Worm (Caenorhabditis elegans) whole organism, L4 larva: ENCODE data around the gene nhr-192.

Experiments used
- F10B5.3 ChIP-seq: sonication (generic microtip); optimal IDR thresholded peaks from 2 replicates; lab custom pipeline; 2016; ENCODE audit warnings: mild to moderate bottlenecking, missing genetic modification characterization, missing compliant biosample characterization
- F37D6.2 ChIP-seq: sonication (generic microtip); optimal IDR thresholded peaks from 2 replicates; lab custom pipeline; 2016; ENCODE audit warnings: mild to moderate bottlenecking, missing genetic modification characterization, missing compliant biosample characterization
- F44E2.7 ChIP-seq: fragments of 200-800 bp; sonication (Bioruptor generic); IDR thresholded peaks from 2 replicates; pipeline ENCODE4 v2.1.2; 2022; ENCODE audit warnings: missing genetic modification characterization, missing compliant biosample characterization
- F49E8.2 ChIP-seq: sonication (generic microtip); optimal IDR thresholded peaks from 2 replicates; lab custom pipeline; 2016; ENCODE audit warnings: missing compliant biosample characterization, mild to moderate bottlenecking, missing genetic modification characterization, borderline replicate concordance
- T26A8.4 ChIP-seq: fragments of 200-800 bp; sonication (Bioruptor generic); IDR thresholded peaks from 2 replicates; pipeline ENCODE4 v1.3.6; 2022; ENCODE audit warnings: missing genetic modification characterization, missing compliant biosample characterization
- Y75B8A.6 ChIP-seq: fragments of 200-800 bp; sonication (Bioruptor generic); IDR thresholded peaks from 2 replicates; pipeline ENCODE4 v1.3.6; 2022; ENCODE audit warnings: missing genetic modification reagents, missing genetic modification characterization, missing compliant biosample characterization
- ZK337.2 ChIP-seq: fragments of 200-800 bp; sonication (Bioruptor generic); IDR thresholded peaks from 2 replicates; pipeline ENCODE4 v1.3.6; 2022; ENCODE audit warnings: missing genetic modification reagents, missing genetic modification characterization, missing compliant biosample characterization
- aha-1 ChIP-seq: fragments of 150-350 bp; peaks from one replicate; lab custom pipeline; 2014; ENCODE audit warnings: missing biosample characterization, missing genetic modification characterization
- aly-2 ChIP-seq: sonication (generic microtip); optimal IDR thresholded peaks from 2 replicates; lab custom pipeline; 2018; ENCODE audit warnings: missing biosample characterization, missing genetic modification characterization
- attf-4 ChIP-seq: sonication (generic microtip); optimal IDR thresholded peaks from 3 replicates; lab custom pipeline; 2017; ENCODE audit warnings: missing biosample characterization, missing genetic modification characterization
- ceh-20 ChIP-seq: fragments of 200-800 bp; sonication (Bioruptor generic); IDR thresholded peaks from 2 replicates; pipeline ENCODE4 v1.3.6; 2022; ENCODE audit warnings: missing genetic modification reagents, missing genetic modification characterization, missing compliant biosample characterization
- ceh-82 ChIP-seq: sonication (generic microtip); optimal IDR thresholded peaks from 2 replicates; lab custom pipeline; 2017; ENCODE audit warnings: missing biosample characterization, missing genetic modification characterization
- ctbp-1 ChIP-seq: fragments of 200-800 bp; sonication (Bioruptor generic); IDR thresholded peaks from 2 replicates; pipeline ENCODE4 v1.3.6; 2022; ENCODE audit warnings: missing genetic modification reagents, missing genetic modification characterization, missing compliant biosample characterization
- daf-16 ChIP-seq, 3 experiments: sonication (generic microtip); optimal IDR thresholded peaks; 2 replicates each; lab custom pipeline; 2016 to 2017; ENCODE audit warnings: missing genetic modification characterization in 3 of 3, missing genetic modification reagents in 3 of 3, mild to moderate bottlenecking in 2 of 3, missing compliant biosample characterization in 2 of 3, missing biosample characterization in 1 of 3, moderate library complexity in 1 of 3
- dpl-1 ChIP-seq: fragments of 150-350 bp; optimal IDR thresholded peaks from 2 replicates; lab custom pipeline; 2014; ENCODE audit warnings: missing biosample characterization, missing genetic modification reagents, missing genetic modification characterization
- duxl-1 ChIP-seq: sonication (generic microtip); optimal IDR thresholded peaks from 2 replicates; lab custom pipeline; 2016; ENCODE audit warnings: mild to moderate bottlenecking, missing genetic modification characterization, moderate library complexity, missing compliant biosample characterization; ENCODE audit not compliant: poor library complexity
- dve-1 ChIP-seq: sonication (generic microtip); optimal IDR thresholded peaks from 2 replicates; lab custom pipeline; 2017; ENCODE audit warnings: antibody characterized with exemption, mild to moderate bottlenecking, missing genetic modification characterization, missing compliant biosample characterization; ENCODE audit not compliant: insufficient read depth
- fkh-10 ChIP-seq: fragments of 150-350 bp; optimal IDR thresholded peaks from 2 replicates; lab custom pipeline; 2014; ENCODE audit warnings: missing biosample characterization, missing genetic modification reagents, missing genetic modification characterization
- fos-1 ChIP-seq: fragments of 150-350 bp; optimal IDR thresholded peaks from 2 replicates; lab custom pipeline; 2014; ENCODE audit warnings: missing biosample characterization, missing genetic modification characterization
- hlh-11 ChIP-seq: fragments of 200-800 bp; sonication (Bioruptor generic); optimal IDR thresholded peaks from 2 replicates; lab custom pipeline; 2018; ENCODE audit warnings: mild to moderate bottlenecking, missing genetic modification characterization, missing compliant biosample characterization
- lim-7 ChIP-seq: fragments of 200-800 bp; sonication (Bioruptor generic); IDR thresholded peaks from 2 replicates; pipeline ENCODE4 v1.3.6; 2022; ENCODE audit warnings: missing genetic modification characterization, missing compliant biosample characterization
- lin-29 ChIP-seq: fragments of 200-800 bp; sonication (Bioruptor generic); IDR thresholded peaks from 2 replicates; pipeline ENCODE4 v1.3.6; 2022; ENCODE audit warnings: missing genetic modification reagents, missing genetic modification characterization, missing compliant biosample characterization
- lin-38 ChIP-seq: fragments of 200-800 bp; sonication (Bioruptor generic); IDR thresholded peaks from 2 replicates; pipeline ENCODE4 v1.3.6; 2022; ENCODE audit warnings: missing genetic modification reagents, missing genetic modification characterization, missing compliant biosample characterization
- lir-3 ChIP-seq: sonication (generic microtip); optimal IDR thresholded peaks from 2 replicates; lab custom pipeline; 2016; ENCODE audit warnings: mild to moderate bottlenecking, missing genetic modification characterization, missing compliant biosample characterization
- madf-9 ChIP-seq: fragments of 200-800 bp; sonication (Bioruptor generic); conservative IDR thresholded peaks from 2 replicates; pipeline ENCODE4 v1.3.6; 2022; ENCODE audit warnings: missing genetic modification reagents, missing genetic modification characterization, missing compliant biosample characterization
- mdl-1 ChIP-seq, 2 experiments: fragments of 150-350 bp in 1 of 2; sonication (generic microtip) in 1 of 2; optimal IDR thresholded peaks; 2 replicates each; lab custom pipeline; 2014 to 2017; ENCODE audit warnings: missing biosample characterization in 2 of 2, missing genetic modification characterization in 2 of 2
- mdt-29 ChIP-seq: fragments of 200-800 bp; sonication (Bioruptor generic); IDR thresholded peaks from 2 replicates; pipeline ENCODE4 v1.3.6; 2022; ENCODE audit warnings: missing genetic modification reagents, missing genetic modification characterization, missing compliant biosample characterization
- mes-2 ChIP-seq: sonication (generic microtip); optimal IDR thresholded peaks from 2 replicates; lab custom pipeline; 2016; ENCODE audit warnings: missing genotype, mild to moderate bottlenecking, missing genetic modification characterization, missing compliant biosample characterization; ENCODE audit not compliant: poor library complexity, severe bottlenecking
- mxl-3 ChIP-seq: fragments of 200-800 bp; sonication (Bioruptor generic); optimal IDR thresholded peaks from 2 replicates; lab custom pipeline; 2018; ENCODE audit warnings: mild to moderate bottlenecking, missing genetic modification characterization, missing compliant biosample characterization
- nhr-10 ChIP-seq: fragments of 150-350 bp; optimal IDR thresholded peaks from 2 replicates; lab custom pipeline; 2014; ENCODE audit warnings: missing biosample characterization, missing genetic modification characterization
- nhr-28 ChIP-seq: fragments of 150-350 bp; optimal IDR thresholded peaks from 2 replicates; lab custom pipeline; 2014; ENCODE audit warnings: missing biosample characterization, missing genetic modification characterization
- nhr-41 ChIP-seq: fragments of 200-800 bp; sonication (Bioruptor generic); IDR thresholded peaks from 2 replicates; pipeline ENCODE4 v1.3.6; 2022; ENCODE audit warnings: missing genetic modification reagents, missing genetic modification characterization, missing compliant biosample characterization
- nhr-48 ChIP-seq: sonication (generic microtip); optimal IDR thresholded peaks from 2 replicates; lab custom pipeline; 2016; ENCODE audit warnings: mild to moderate bottlenecking, missing genetic modification characterization, missing compliant biosample characterization
- nhr-6 ChIP-seq: fragments of 150-350 bp; optimal IDR thresholded peaks from 2 replicates; lab custom pipeline; 2014; ENCODE audit warnings: missing biosample characterization, missing genetic modification characterization
- rbr-2 ChIP-seq: sonication (generic microtip); optimal IDR thresholded peaks from 2 replicates; lab custom pipeline; 2016; ENCODE audit warnings: missing genotype, missing genetic modification characterization, missing compliant biosample characterization
- saeg-2 ChIP-seq: fragments of 200-800 bp; sonication (Bioruptor generic); IDR thresholded peaks from 2 replicates; pipeline ENCODE4 v1.3.6; 2022; ENCODE audit warnings: missing genetic modification reagents, missing genetic modification characterization, missing compliant biosample characterization
- sdz-12 ChIP-seq: fragments of 200-800 bp; sonication (Bioruptor generic); optimal IDR thresholded peaks from 2 replicates; lab custom pipeline; 2018; ENCODE audit warnings: mild to moderate bottlenecking, missing genetic modification characterization, missing compliant biosample characterization
- set-16 ChIP-seq: fragments of 200-800 bp; sonication (Bioruptor generic); IDR thresholded peaks from 2 replicates; pipeline ENCODE4 v1.3.6; 2022; ENCODE audit warnings: missing genetic modification reagents, missing genetic modification characterization, missing compliant biosample characterization
- skn-1 ChIP-seq: fragments of 150-350 bp; optimal IDR thresholded peaks from 2 replicates; lab custom pipeline; 2014; ENCODE audit warnings: missing biosample characterization, missing genetic modification characterization
- snpc-1.2 ChIP-seq: fragments of 200-800 bp; sonication (Bioruptor generic); IDR thresholded peaks from 2 replicates; pipeline ENCODE4 v1.3.6; 2022; ENCODE audit warnings: missing genetic modification reagents, missing genetic modification characterization, missing compliant biosample characterization
- snpc-4 ChIP-seq: fragments of 150-350 bp; optimal IDR thresholded peaks from 2 replicates; lab custom pipeline; 2014; ENCODE audit warnings: missing biosample characterization, missing genetic modification characterization
- spr-1 ChIP-seq: sonication (generic microtip); optimal IDR thresholded peaks from 2 replicates; lab custom pipeline; 2016; ENCODE audit warnings: mild to moderate bottlenecking, missing genetic modification characterization, missing compliant biosample characterization
- spr-3 ChIP-seq: fragments of 200-800 bp; sonication (Bioruptor generic); optimal IDR thresholded peaks from 2 replicates; lab custom pipeline; 2018; ENCODE audit warnings: mild to moderate bottlenecking, missing genetic modification characterization, missing compliant biosample characterization
- tag-97 ChIP-seq: fragments of 200-800 bp; sonication (Bioruptor generic); IDR thresholded peaks from 2 replicates; pipeline ENCODE4 v1.3.6; 2022; ENCODE audit warnings: missing genetic modification characterization, missing compliant biosample characterization
- unc-39 ChIP-seq: sonication (generic microtip); optimal IDR thresholded peaks from 2 replicates; lab custom pipeline; 2017; ENCODE audit warnings: missing biosample characterization, missing genetic modification characterization
- unc-62 ChIP-seq, 3 experiments: fragments of 150-350 bp in 1 of 3; sonication (generic microtip); optimal IDR thresholded peaks in 2 of 3; peaks in 1 of 3; 1 replicate in 1 of 3; 2 replicates in 2 of 3; lab custom pipeline; 2014 to 2017; ENCODE audit warnings: missing biosample characterization in 3 of 3, missing genetic modification characterization in 3 of 3, missing genetic modification reagents in 3 of 3, missing genotype in 1 of 3
- zag-1 ChIP-seq: fragments of 150-350 bp; optimal IDR thresholded peaks from 2 replicates; lab custom pipeline; 2014; ENCODE audit warnings: missing biosample characterization, missing genetic modification characterization
- zfp-2 ChIP-seq: sonication (generic microtip); optimal IDR thresholded peaks from 2 replicates; lab custom pipeline; 2016; ENCODE audit warnings: mild to moderate bottlenecking, missing genetic modification characterization, missing compliant biosample characterization
- zfp-3 ChIP-seq: fragments of 200-800 bp; sonication (Bioruptor generic); conservative IDR thresholded peaks from 2 replicates; pipeline ENCODE4 v1.3.6; 2022; ENCODE audit warnings: missing genetic modification reagents, missing genetic modification characterization, missing compliant biosample characterization
- zip-2 ChIP-seq: fragments of 150-350 bp; optimal IDR thresholded peaks from 2 replicates; lab custom pipeline; 2014; ENCODE audit warnings: missing biosample characterization, missing genetic modification characterization
- ztf-11 ChIP-seq: fragments of 150-350 bp; optimal IDR thresholded peaks from 2 replicates; lab custom pipeline; 2014; ENCODE audit warnings: missing biosample characterization, missing genetic modification characterization

nhr-192 gene

DNA sequence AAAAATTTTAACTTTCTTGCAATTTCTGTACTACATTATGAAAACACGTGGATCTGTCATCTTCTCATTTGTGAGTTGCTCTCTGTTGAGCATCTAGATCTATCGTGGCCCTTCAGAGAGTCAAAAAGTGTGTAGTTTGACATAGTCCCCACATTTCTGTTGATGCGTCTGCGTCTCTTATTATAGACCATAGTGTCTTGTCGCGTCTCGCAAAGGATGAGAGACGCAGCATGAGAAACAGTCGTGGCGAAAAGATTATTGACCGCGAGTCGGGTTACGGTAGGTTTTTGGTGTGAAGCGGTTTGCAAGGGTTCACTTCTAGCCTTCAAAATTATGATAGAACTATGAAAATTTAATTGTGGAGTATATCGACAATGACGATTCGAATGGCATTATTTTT, 28.2 kb downstream of the nhr-192 start:
- TF ChIP-seq snpc-4 (tag; lab: Kevin White, UChicago) = no peak
- no peak for TF ChIP-seq skn-1 (tag; lab: Kevin White, UChicago)
- TF ChIP-seq mdt-29 = no peak
- no peak for TF ChIP-seq lim-7 (GFP tag; lab: Robert Waterston, UW)
- peak; percentile 49 for TF ChIP-seq spr-3 (GFP tag; lab: Kevin White, UChicago)
- no peak for TF ChIP-seq nhr-41 (GFP tag; lab: Robert Waterston, UW)
- no peak for TF ChIP-seq madf-9 (GFP tag; lab: Robert Waterston, UW)
- TF ChIP-seq rbr-2 = peak; percentile 51
- no peak for TF ChIP-seq F37D6.2 (tag; lab: Kevin White, UChicago)
- peak; percentile 97 for TF ChIP-seq aha-1 (tag; lab: Kevin White, UChicago)
- TF ChIP-seq sdz-12 (GFP tag; lab: Kevin White, UChicago) = no peak
- TF ChIP-seq ceh-20 (GFP tag; lab: Robert Waterston, UW) = peak; percentile 71
- no peak for TF ChIP-seq lir-3 (tag; lab: Kevin White, UChicago)
- TF ChIP-seq mes-2 (tag; lab: Kevin White, UChicago) = peak; percentile 79
- TF ChIP-seq lin-38 (GFP tag; lab: Robert Waterston, UW) = no peak
- TF ChIP-seq dve-1 (tag; lab: Kevin White, UChicago) = peak; percentile 75
- peak; percentile 45 to 65 for TF ChIP-seq mdl-1 (tag; optimal IDR thresholded peaks at IDR 0.05; lab: Kevin White, UChicago)
- no peak for TF ChIP-seq unc-39 (tag; lab: Kevin White, UChicago)
- peak; percentile 15 for TF ChIP-seq nhr-48 (tag; lab: Kevin White, UChicago)
- no peak for TF ChIP-seq zip-2 (tag; lab: Kevin White, UChicago)
- TF ChIP-seq attf-4 (tag; lab: Kevin White, UChicago) = no peak
- peak; percentile 49 for TF ChIP-seq dpl-1 (GFP tag; lab: Kevin White, UChicago)
- peak; percentile 31 for TF ChIP-seq duxl-1 (tag; lab: Kevin White, UChicago)
- no peak for TF ChIP-seq zag-1 (tag; lab: Kevin White, UChicago)
- TF ChIP-seq F44E2.7 (GFP tag; lab: Robert Waterston, UW) = no peak
- no peak for TF ChIP-seq saeg-2 (GFP tag; lab: Robert Waterston, UW)
- TF ChIP-seq zfp-3 (GFP tag; lab: Robert Waterston, UW) = 0 out of 2 replicates have a peak, but pooled peaks have one; percentile 48
- no peak for TF ChIP-seq snpc-1.2 (GFP tag; lab: Robert Waterston, UW)
- no peak for TF ChIP-seq set-16 (GFP tag; lab: Robert Waterston, UW)
- no peak for TF ChIP-seq ZK337.2 (GFP tag; lab: Robert Waterston, UW)
- no peak for TF ChIP-seq lin-29 (GFP tag; lab: Robert Waterston, UW)
- TF ChIP-seq mxl-3 (GFP tag; lab: Kevin White, UChicago) = peak; percentile 57
- no peak for TF ChIP-seq ztf-11 (tag; lab: Kevin White, UChicago)
- peak; percentile 50; the same call in 1 of the 2 replicates for TF ChIP-seq ctbp-1
- TF ChIP-seq unc-62 (GFP tag; optimal IDR thresholded peaks at IDR 0.05 in 1 of 2; lab: Kevin White, UChicago) = peak in 1 of 2 experiments; percentile 97
- no peak for TF ChIP-seq unc-62 (tag; optimal IDR thresholded peaks at IDR 0.05; lab: Kevin White, UChicago)
- no peak for TF ChIP-seq Y75B8A.6
- peak; percentile 49 for TF ChIP-seq nhr-28 (tag; lab: Kevin White, UChicago)
- TF ChIP-seq tag-97 (GFP tag; lab: Robert Waterston, UW) = no peak
- no peak for TF ChIP-seq ceh-82 (tag; lab: Kevin White, UChicago)
- TF ChIP-seq nhr-10 (tag; lab: Kevin White, UChicago) = no peak
- no peak for TF ChIP-seq F10B5.3 (tag; lab: Kevin White, UChicago)
- no peak for TF ChIP-seq F49E8.2
- no peak for TF ChIP-seq daf-16 (GFP tag; optimal IDR thresholded peaks at IDR 0.05; lab: Kevin White, UChicago)
- TF ChIP-seq daf-16 (tag; optimal IDR thresholded peaks at IDR 0.05; lab: Kevin White, UChicago) = peak; percentile 61
- TF ChIP-seq zfp-2 (tag; lab: Kevin White, UChicago) = no peak
- TF ChIP-seq nhr-6 (tag; lab: Kevin White, UChicago) = peak; percentile 70
- TF ChIP-seq T26A8.4 (GFP tag; lab: Robert Waterston, UW) = peak; percentile 38; the same call in 1 of the 2 replicates
- peak; percentile 10 for TF ChIP-seq spr-1 (tag; lab: Kevin White, UChicago)
- no peak for TF ChIP-seq fkh-10 (GFP tag; lab: Kevin White, UChicago)
- peak; percentile 66 for TF ChIP-seq hlh-11 (tag; lab: Kevin White, UChicago)
- TF ChIP-seq fos-1 (tag; lab: Kevin White, UChicago) = no peak
- TF ChIP-seq aly-2 = no peak
